Worm (Caenorhabditis elegans) whole organism, L4 larva: ENCODE results near the gene ints-11.

ENCODE experiments used
- F10B5.3 ChIP-seq: sonication (generic microtip); optimal IDR thresholded peaks from 2 replicates; lab custom pipeline; 2016; ENCODE audit warnings: mild to moderate bottlenecking, missing genetic modification characterization, missing compliant biosample characterization
- F26F4.8 ChIP-seq: fragments of 200-800 bp; sonication (Bioruptor generic); conservative IDR thresholded peaks from 2 replicates; pipeline ENCODE4 v1.3.6; 2022; ENCODE audit warnings: missing genetic modification characterization, missing compliant biosample characterization
- R02D3.7 ChIP-seq: fragments of 150-350 bp; sonication (generic microtip); optimal IDR thresholded peaks from 3 replicates; lab custom pipeline; 2014; ENCODE audit warnings: missing biosample characterization, missing genetic modification characterization
- T26A8.4 ChIP-seq: fragments of 200-800 bp; sonication (Bioruptor generic); IDR thresholded peaks from 2 replicates; pipeline ENCODE4 v1.3.6; 2022; ENCODE audit warnings: missing genetic modification characterization, missing compliant biosample characterization
- Y105C5A.15 ChIP-seq: fragments of 200-800 bp; sonication (Bioruptor generic); IDR thresholded peaks from 2 replicates; pipeline ENCODE4 v1.3.6; 2022; ENCODE audit warnings: missing genetic modification characterization, missing compliant biosample characterization
- Y48G9A.11 ChIP-seq: fragments of 200-800 bp; sonication (Bioruptor generic); IDR thresholded peaks from 2 replicates; pipeline ENCODE4 v1.3.6; 2022; ENCODE audit warnings: missing genetic modification reagents, missing genetic modification characterization, missing compliant biosample characterization
- attf-4 ChIP-seq: sonication (generic microtip); optimal IDR thresholded peaks from 3 replicates; lab custom pipeline; 2017; ENCODE audit warnings: missing biosample characterization, missing genetic modification characterization
- cey-2 ChIP-seq: sonication (generic microtip); optimal IDR thresholded peaks from 3 replicates; lab custom pipeline; 2017; ENCODE audit warnings: missing genetic modification characterization, mild to moderate bottlenecking, missing compliant biosample characterization, antibody characterized with exemption, borderline replicate concordance; ENCODE audit not compliant: insufficient read depth
- daf-16 ChIP-seq, 3 experiments: sonication (generic microtip); optimal IDR thresholded peaks; 2 replicates each; lab custom pipeline; 2016 to 2017; ENCODE audit warnings: missing genetic modification characterization in 3 of 3, missing genetic modification reagents in 3 of 3, mild to moderate bottlenecking in 2 of 3, missing compliant biosample characterization in 2 of 3, missing biosample characterization in 1 of 3, moderate library complexity in 1 of 3
- daf-8 ChIP-seq: fragments of 200-800 bp; sonication (Bioruptor generic); IDR thresholded peaks from 2 replicates; pipeline ENCODE4 v1.3.6; 2022; ENCODE audit warnings: missing genetic modification characterization, missing compliant biosample characterization
- dmd-6 ChIP-seq: fragments of 200-800 bp; sonication (Bioruptor generic); IDR thresholded peaks from 2 replicates; pipeline ENCODE4 v1.3.6; 2022; ENCODE audit warnings: missing genetic modification reagents, missing genetic modification characterization, missing compliant biosample characterization
- gei-8 ChIP-seq: fragments of 200-800 bp; sonication (Bioruptor generic); optimal IDR thresholded peaks from 2 replicates; lab custom pipeline; 2018; ENCODE audit warnings: mild to moderate bottlenecking, missing genetic modification characterization, missing compliant biosample characterization
- hif-1 ChIP-seq, 2 experiments: sonication (generic microtip); optimal IDR thresholded peaks; 2 replicates each; lab custom pipeline; 2016 to 2017; ENCODE audit warnings: missing compliant biosample characterization in 2 of 2, missing genetic modification characterization in 2 of 2, missing genetic modification reagents in 2 of 2, missing genotype in 2 of 2, mild to moderate bottlenecking in 1 of 2
- hlh-30 ChIP-seq: sonication (generic microtip); optimal IDR thresholded peaks from 2 replicates; lab custom pipeline; 2017; ENCODE audit warnings: antibody characterized with exemption, mild to moderate bottlenecking, missing genetic modification characterization, missing compliant biosample characterization; ENCODE audit not compliant: insufficient read depth
- jun-1 ChIP-seq: fragments of 150-350 bp; optimal IDR thresholded peaks from 2 replicates; lab custom pipeline; 2014; ENCODE audit warnings: missing biosample characterization, missing genetic modification reagents, missing genetic modification characterization
- lin-1 ChIP-seq: fragments of 200-800 bp; sonication (Bioruptor generic); IDR thresholded peaks from 2 replicates; pipeline ENCODE4 v1.3.6; 2022; ENCODE audit warnings: missing genetic modification reagents, missing genetic modification characterization, missing compliant biosample characterization
- lin-13 ChIP-seq: fragments of 150-350 bp; optimal IDR thresholded peaks from 2 replicates; lab custom pipeline; 2014; ENCODE audit warnings: missing biosample characterization, missing genetic modification reagents, missing genetic modification characterization
- lin-38 ChIP-seq: fragments of 200-800 bp; sonication (Bioruptor generic); IDR thresholded peaks from 2 replicates; pipeline ENCODE4 v1.3.6; 2022; ENCODE audit warnings: missing genetic modification reagents, missing genetic modification characterization, missing compliant biosample characterization
- lsy-2 ChIP-seq, 2 experiments: fragments of 150-350 bp in 1 of 2; sonication (generic microtip) in 1 of 2; optimal IDR thresholded peaks; 2 replicates each; lab custom pipeline; 2014 to 2017; ENCODE audit warnings: missing biosample characterization in 2 of 2, missing genetic modification characterization in 2 of 2
- madf-9 ChIP-seq: fragments of 200-800 bp; sonication (Bioruptor generic); conservative IDR thresholded peaks from 2 replicates; pipeline ENCODE4 v1.3.6; 2022; ENCODE audit warnings: missing genetic modification reagents, missing genetic modification characterization, missing compliant biosample characterization
- mdl-1 ChIP-seq, 2 experiments: fragments of 150-350 bp in 1 of 2; sonication (generic microtip) in 1 of 2; optimal IDR thresholded peaks; 2 replicates each; lab custom pipeline; 2014 to 2017; ENCODE audit warnings: missing biosample characterization in 2 of 2, missing genetic modification characterization in 2 of 2
- mep-1 ChIP-seq: fragments of 150-350 bp; sonication (generic microtip); optimal IDR thresholded peaks from 3 replicates; lab custom pipeline; 2014; ENCODE audit warnings: missing biosample characterization, missing genetic modification characterization
- mes-2 ChIP-seq: sonication (generic microtip); optimal IDR thresholded peaks from 2 replicates; lab custom pipeline; 2016; ENCODE audit warnings: missing genotype, mild to moderate bottlenecking, missing genetic modification characterization, missing compliant biosample characterization; ENCODE audit not compliant: poor library complexity, severe bottlenecking
- nhr-11 ChIP-seq: fragments of 150-350 bp; optimal IDR thresholded peaks from 2 replicates; lab custom pipeline; 2014; ENCODE audit warnings: missing biosample characterization, missing genetic modification characterization
- nhr-25 ChIP-seq: sonication (generic microtip); optimal IDR thresholded peaks from 2 replicates; lab custom pipeline; 2017; ENCODE audit warnings: missing genetic modification characterization, mild to moderate bottlenecking, missing compliant biosample characterization, antibody characterized with exemption, moderate library complexity, borderline replicate concordance; ENCODE audit not compliant: insufficient read depth
- nhr-48 ChIP-seq: sonication (generic microtip); optimal IDR thresholded peaks from 2 replicates; lab custom pipeline; 2016; ENCODE audit warnings: mild to moderate bottlenecking, missing genetic modification characterization, missing compliant biosample characterization
- nhr-77 ChIP-seq: fragments of 150-350 bp; optimal IDR thresholded peaks from 2 replicates; lab custom pipeline; 2014; ENCODE audit warnings: missing biosample characterization, missing genetic modification characterization
- pha-4 ChIP-seq, 2 experiments: fragments of 150-350 bp in 1 of 2; fragments of 200-800 bp in 1 of 2; sonication (Bioruptor generic) in 1 of 2; IDR thresholded peaks in 1 of 2; optimal IDR thresholded peaks in 1 of 2; 2 replicates each; pipeline versions ENCODE4 v1.3.6 to Lab custom; 2014 to 2022; ENCODE audit warnings: missing genetic modification characterization in 2 of 2, missing genetic modification reagents in 2 of 2, missing biosample characterization in 1 of 2, missing compliant biosample characterization in 1 of 2
- pqm-1 ChIP-seq: sonication (generic microtip); optimal IDR thresholded peaks from 2 replicates; lab custom pipeline; 2017; ENCODE audit warnings: missing biosample characterization, missing genetic modification characterization
- saeg-2 ChIP-seq: fragments of 200-800 bp; sonication (Bioruptor generic); IDR thresholded peaks from 2 replicates; pipeline ENCODE4 v1.3.6; 2022; ENCODE audit warnings: missing genetic modification reagents, missing genetic modification characterization, missing compliant biosample characterization
- unc-130 ChIP-seq: sonication (generic microtip); optimal IDR thresholded peaks from 2 replicates; lab custom pipeline; 2016; ENCODE audit warnings: missing genetic modification reagents, missing genetic modification characterization, missing compliant biosample characterization
- vab-7 ChIP-seq: fragments of 200-800 bp; sonication (Bioruptor generic); IDR thresholded peaks from 2 replicates; pipeline ENCODE4 v1.3.6; 2022; ENCODE audit warnings: missing genetic modification reagents, missing genetic modification characterization, missing compliant biosample characterization
- zag-1 ChIP-seq: fragments of 150-350 bp; optimal IDR thresholded peaks from 2 replicates; lab custom pipeline; 2014; ENCODE audit warnings: missing biosample characterization, missing genetic modification characterization
- zip-2 ChIP-seq: fragments of 150-350 bp; optimal IDR thresholded peaks from 2 replicates; lab custom pipeline; 2014; ENCODE audit warnings: missing biosample characterization, missing genetic modification characterization

The ints-11 gene

DNA sequence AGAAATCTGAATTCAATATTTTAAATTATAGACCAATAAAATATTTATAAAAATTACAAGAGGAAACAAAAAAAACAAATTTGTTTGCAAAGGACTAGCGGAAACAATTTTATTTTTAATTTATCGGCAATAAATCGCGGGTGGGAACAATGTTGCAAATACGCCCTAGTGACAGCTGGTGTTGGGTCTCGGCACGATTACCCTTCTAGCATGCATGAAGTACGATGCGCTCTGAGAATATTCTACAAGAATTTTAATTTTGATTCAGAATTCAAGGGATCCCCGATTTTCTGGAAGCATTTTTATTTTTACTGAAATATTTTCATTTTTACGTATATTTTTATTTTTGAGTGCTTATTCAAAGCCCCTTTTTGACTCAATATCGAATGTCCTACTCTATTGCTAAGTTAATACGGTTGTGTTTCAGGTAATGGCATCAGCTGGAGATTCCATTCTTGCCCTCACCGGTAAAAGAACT, 41.8 kb upstream of the ints-11 start, which contains the start of the genes mig-5 and cct-1 (continued):
- peak; percentile 62 for TF ChIP-seq pqm-1
- TF ChIP-seq F10B5.3, result peak; percentile 85
- TF ChIP-seq nhr-11 (tag; lab: Kevin White, UChicago), result peak; percentile 95
- no peak for TF ChIP-seq daf-8 (GFP tag; lab: Robert Waterston, UW)
- peak; percentile 87 for TF ChIP-seq pha-4 (GFP tag; IDR thresholded peaks at IDR 0.05; lab: Robert Waterston, UW)
- peak; percentile 88 for TF ChIP-seq pha-4 (tag; optimal IDR thresholded peaks at IDR 0.05; lab: Kevin White, UChicago)
- TF ChIP-seq dmd-6, result peak; percentile 89
- no peak for TF ChIP-seq madf-9 (GFP tag; lab: Robert Waterston, UW)
- TF ChIP-seq lsy-2 (tag; optimal IDR thresholded peaks at IDR 0.05; lab: Kevin White, UChicago), result peak; percentile 99 to 100
- TF ChIP-seq zip-2, result peak; percentile 81
- TF ChIP-seq attf-4 (tag; lab: Kevin White, UChicago), result no peak
- no peak for TF ChIP-seq cey-2 (tag; lab: Kevin White, UChicago)
- peak; percentile 65 for TF ChIP-seq unc-130 (GFP tag; lab: Kevin White, UChicago)
- peak; percentile 86 for TF ChIP-seq jun-1
- peak; percentile 100 for TF ChIP-seq lin-38 (GFP tag; lab: Robert Waterston, UW)
- peak; percentile 61 to 87 for TF ChIP-seq daf-16 (GFP tag; optimal IDR thresholded peaks at IDR 0.05; lab: Kevin White, UChicago)
- peak; percentile 84 for TF ChIP-seq daf-16 (tag; optimal IDR thresholded peaks at IDR 0.05; lab: Kevin White, UChicago)
- TF ChIP-seq zag-1, result peak; percentile 87
- TF ChIP-seq hlh-30, result peak; percentile 90
- TF ChIP-seq, all 104 proteins: peak for 69

DNA sequence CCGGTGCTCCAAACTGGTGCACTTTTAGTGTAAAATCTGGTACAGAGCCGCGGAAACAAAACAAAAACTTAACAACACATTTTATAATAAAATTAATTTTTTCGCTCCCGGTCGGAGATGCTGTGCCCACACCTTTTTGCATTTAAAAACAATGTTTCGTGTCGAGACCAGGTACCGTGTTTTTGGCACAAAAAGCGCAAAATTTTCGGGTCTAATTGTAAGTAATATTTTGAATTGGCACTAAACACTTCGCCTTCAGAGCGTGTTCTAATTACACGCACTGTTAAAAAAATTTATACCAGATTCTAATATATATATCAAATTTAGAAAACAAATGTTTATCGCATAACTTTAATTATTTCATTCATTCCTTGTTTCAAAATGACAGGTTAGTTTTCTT, 38.2 kb upstream of the ints-11 start, which contains the start of gene dylt-3:
Gene dylt-3 (plus strand): TSS at position 301 of the 400 bp plus-strand sequence.
- no peak for TF ChIP-seq hlh-30
- no peak for TF ChIP-seq nhr-25
- TF ChIP-seq R02D3.7 (tag; lab: Kevin White, UChicago), result no peak
- TF ChIP-seq mep-1 (tag; lab: Kevin White, UChicago), result no peak

- TF ChIP-seq R02D3.7 (tag; lab: Kevin White, UChicago) (no peak), Y48G9A.11 (no peak), nhr-77 (no peak), F26F4.8 (GFP tag; lab: Robert Waterston, UW) (no peak), pha-4 (GFP tag; IDR thresholded peaks at IDR 0.05; lab: Robert Waterston, UW) (no peak), pha-4 (tag; optimal IDR thresholded peaks at IDR 0.05; lab: Kevin White, UChicago) (no peak), nhr-48 (tag; lab: Kevin White, UChicago) (no peak), mdl-1 (tag; optimal IDR thresholded peaks at IDR 0.05; lab: Kevin White, UChicago) (no peak), lin-1 (GFP tag; lab: Robert Waterston, UW) (no peak), lsy-2 (tag; optimal IDR thresholded peaks at IDR 0.05; lab: Kevin White, UChicago) (no peak), hif-1 (tag; optimal IDR thresholded peaks at IDR 0.05; lab: Kevin White, UChicago) (no peak), lin-13 (GFP tag; lab: Kevin White, UChicago) (no peak), jun-1 (no peak), saeg-2 (GFP tag; lab: Robert Waterston, UW) (no peak), vab-7 (GFP tag; lab: Robert Waterston, UW) (no peak), Y105C5A.15 (GFP tag; lab: Robert Waterston, UW) (no peak), gei-8 (GFP tag; lab: Kevin White, UChicago) (no peak), mes-2 (tag; lab: Kevin White, UChicago) (no peak), T26A8.4 (GFP tag; lab: Robert Waterston, UW) (no peak), pqm-1 (no peak)
These were observed 37.0 kb upstream of the ints-11 start, which contains the start of gene T05C12.4 for ce11 chrII:8180281-8180680. TSS of gene T05C12.4 (minus strand) at chrII:8180381.
